Fruit fly (Drosophila melanogaster) whole organism, embryonic: ENCODE results near the gene Sytbeta.

Experiments
- ATbp ChIP-seq: fragments of 200-800 bp; sonication (Bioruptor generic); optimal IDR thresholded peaks from 2 replicates; lab custom pipeline; 2017; ENCODE audit warnings: missing biosample characterization, mild to moderate bottlenecking, missing genetic modification characterization, missing genetic modification reagents
- CG11085 ChIP-seq: fragments of 200-800 bp; sonication (Bioruptor generic); IDR thresholded peaks from 2 replicates; pipeline ENCODE4 v1.3.6; 2022; ENCODE audit warnings: missing biosample characterization, missing genetic modification characterization
- CG11456 ChIP-seq: fragments of 200-800 bp; sonication (Bioruptor generic); IDR thresholded peaks from 3 replicates; pipeline ENCODE4 v1.3.6; 2022; ENCODE audit warnings: missing biosample characterization, missing genetic modification characterization
- CG11696 ChIP-seq: fragments of 200-800 bp; sonication (Bioruptor generic); IDR thresholded peaks from 2 replicates; pipeline ENCODE4 v1.3.6; 2022; ENCODE audit warnings: missing biosample characterization, missing genetic modification characterization
- CG12236 ChIP-seq: fragments of 200-800 bp; sonication (Bioruptor generic); optimal IDR thresholded peaks from 2 replicates; lab custom pipeline; 2016; ENCODE audit warnings: missing biosample characterization, missing genetic modification characterization
- CG13424 ChIP-seq: fragments of 200-800 bp; sonication (Bioruptor generic); optimal IDR thresholded peaks from 2 replicates; lab custom pipeline; 2019; ENCODE audit warnings: missing biosample characterization, mild to moderate bottlenecking, missing genetic modification characterization, moderate library complexity
- CG13624 ChIP-seq: fragments of 200-800 bp; sonication (Bioruptor generic); optimal IDR thresholded peaks from 2 replicates; lab custom pipeline; 2016; ENCODE audit warnings: missing biosample characterization, missing genetic modification characterization
- CG14014 ChIP-seq: fragments of 200-800 bp; sonication (Bioruptor generic); IDR thresholded peaks from 2 replicates; pipeline ENCODE4 v1.3.6; 2022; ENCODE audit warnings: missing biosample characterization, missing genetic modification characterization
- CG1602 ChIP-seq: fragments of 200-800 bp; sonication (Bioruptor generic); optimal IDR thresholded peaks from 3 replicates; lab custom pipeline; 2016; ENCODE audit warnings: missing biosample characterization, missing genetic modification characterization
- CG16813 ChIP-seq: fragments of 200-800 bp; sonication (Bioruptor generic); IDR thresholded peaks from 3 replicates; pipeline ENCODE4 v1.3.6; 2022; ENCODE audit warnings: missing biosample characterization, missing genetic modification characterization; ENCODE audit not compliant: partially characterized antibody
- CG1792 ChIP-seq: fragments of 200-800 bp; sonication (Bioruptor generic); optimal IDR thresholded peaks from 2 replicates; lab custom pipeline; 2016; ENCODE audit warnings: missing biosample characterization, missing genetic modification characterization
- CG32532 ChIP-seq: fragments of 200-800 bp; sonication (Bioruptor generic); IDR thresholded peaks from 2 replicates; pipeline ENCODE4 v1.3.6; 2022; ENCODE audit warnings: missing biosample characterization, missing genetic modification characterization
- CG3726 ChIP-seq: fragments of 200-800 bp; sonication (Bioruptor generic); IDR thresholded peaks from 3 replicates; pipeline ENCODE4, ENCODE4 v1.3.6; 2022; ENCODE audit warnings: missing biosample characterization, missing genetic modification characterization
- CG4707 ChIP-seq: fragments of 200-800 bp; sonication (Bioruptor generic); optimal IDR thresholded peaks from 2 replicates; lab custom pipeline; 2018; ENCODE audit warnings: missing biosample characterization, mild to moderate bottlenecking, missing genetic modification characterization, moderate library complexity
- CG6254 ChIP-seq: fragments of 200-800 bp; sonication (Bioruptor generic); optimal IDR thresholded peaks from 3 replicates; lab custom pipeline; 2017; ENCODE audit warnings: mild to moderate bottlenecking, missing biosample characterization, missing genetic modification reagents, missing genetic modification characterization
- CG7839 ChIP-seq: fragments of 200-800 bp; sonication (Bioruptor generic); optimal IDR thresholded peaks from 3 replicates; lab custom pipeline; 2018; ENCODE audit warnings: missing biosample characterization, mild to moderate bottlenecking, missing genetic modification characterization, moderate library complexity
- CG8089 ChIP-seq: fragments of 200-800 bp; sonication (Bioruptor generic); optimal IDR thresholded peaks from 3 replicates; lab custom pipeline; 2016; ENCODE audit warnings: missing biosample characterization, missing genetic modification characterization
- CG8281 ChIP-seq: fragments of 200-800 bp; sonication (Bioruptor generic); optimal IDR thresholded peaks from 2 replicates; lab custom pipeline; 2018; ENCODE audit warnings: missing biosample characterization, mild to moderate bottlenecking, missing genetic modification characterization, moderate library complexity
- CG9437 ChIP-seq: fragments of 200-800 bp; sonication (Bioruptor generic); optimal IDR thresholded peaks from 2 replicates; lab custom pipeline; 2018; ENCODE audit warnings: missing biosample characterization, mild to moderate bottlenecking, missing genetic modification characterization
- Gug ChIP-seq: fragments of 200-800 bp; sonication (Bioruptor generic); IDR thresholded peaks from 4 replicates; pipeline ENCODE4 v1.3.6; 2022; ENCODE audit warnings: missing biosample characterization, missing genetic modification characterization
- H15 ChIP-seq: fragments of 200-800 bp; sonication (Bioruptor generic); IDR thresholded peaks from 3 replicates; pipeline ENCODE4 v1.3.6; 2022; ENCODE audit warnings: missing biosample characterization, missing genetic modification characterization
- H2.0 ChIP-seq: fragments of 200-800 bp; sonication (Bioruptor generic); IDR thresholded peaks from 2 replicates; pipeline ENCODE4 v1.3.6; 2022; ENCODE audit warnings: missing biosample characterization, missing genetic modification characterization
- HLHmδ ChIP-seq: fragments of 200-800 bp; sonication (Bioruptor generic); optimal IDR thresholded peaks from 2 replicates; lab custom pipeline; 2018; ENCODE audit warnings: missing biosample characterization, mild to moderate bottlenecking, missing genetic modification characterization, moderate library complexity
- Kr ChIP-seq: fragments of 200-800 bp; sonication (Bioruptor generic); optimal IDR thresholded peaks from 2 replicates; lab custom pipeline; 2017; ENCODE audit warnings: missing biosample characterization, mild to moderate bottlenecking, missing genetic modification characterization
- Max ChIP-seq: fragments of 200-800 bp; sonication (Bioruptor generic); optimal IDR thresholded peaks from 2 replicates; lab custom pipeline; 2016; ENCODE audit warnings: missing biosample characterization, mild to moderate bottlenecking, missing genetic modification characterization
- NFAT ChIP-seq: fragments of 200-800 bp; sonication (Bioruptor generic); IDR thresholded peaks from 2 replicates; pipeline ENCODE4 v1.3.6; 2022; ENCODE audit warnings: missing biosample characterization, missing genetic modification characterization
- Nf-YA ChIP-seq: fragments of 200-800 bp; sonication (Bioruptor generic); IDR thresholded peaks from 2 replicates; pipeline ENCODE4 v1.3.6; 2022; ENCODE audit warnings: missing biosample characterization, missing genetic modification characterization
- Nf-YC ChIP-seq: fragments of 200-800 bp; optimal IDR thresholded peaks from 3 replicates; lab custom pipeline; 2019; ENCODE audit warnings: missing biosample characterization, mild to moderate bottlenecking, missing genetic modification characterization, moderate library complexity
- Ptx1 ChIP-seq: fragments of 200-800 bp; sonication (Bioruptor generic); IDR thresholded peaks from 2 replicates; pipeline ENCODE4 v1.3.6; 2022; ENCODE audit warnings: missing biosample characterization, missing genetic modification characterization
- amos ChIP-seq: fragments of 200-800 bp; sonication (Bioruptor generic); IDR thresholded peaks from 2 replicates; pipeline ENCODE4 v1.3.6; 2022; ENCODE audit warnings: missing biosample characterization, missing genetic modification characterization; ENCODE audit not compliant: partially characterized antibody
- aop ChIP-seq: fragments of 200-800 bp; sonication (Bioruptor generic); IDR thresholded peaks from 2 replicates; pipeline ENCODE4 v1.3.6; 2022; ENCODE audit warnings: missing biosample characterization, missing genetic modification characterization
- bbx ChIP-seq: fragments of 200-800 bp; sonication (Bioruptor generic); IDR thresholded peaks from 2 replicates; pipeline ENCODE4 v1.3.6; 2022; ENCODE audit warnings: missing biosample characterization, missing genetic modification characterization; ENCODE audit not compliant: partially characterized antibody
- bigmax ChIP-seq: fragments of 200-800 bp; sonication (Bioruptor generic); optimal IDR thresholded peaks from 2 replicates; lab custom pipeline; 2018; ENCODE audit warnings: missing biosample characterization, mild to moderate bottlenecking, missing genetic modification characterization
- btn ChIP-seq: fragments of 200-800 bp; sonication (Bioruptor generic); optimal IDR thresholded peaks from 2 replicates; lab custom pipeline; 2016; ENCODE audit warnings: missing biosample characterization, missing genetic modification characterization
- dm ChIP-seq: fragments of 200-800 bp; sonication (Bioruptor generic); optimal IDR thresholded peaks from 3 replicates; lab custom pipeline; 2016; ENCODE audit warnings: missing biosample characterization, missing genetic modification characterization
- dysf ChIP-seq: fragments of 200-800 bp; sonication (Bioruptor generic); IDR thresholded peaks from 3 replicates; pipeline ENCODE4 v1.3.6; 2022; ENCODE audit warnings: missing biosample characterization, missing genetic modification characterization
- hkb ChIP-seq, 2 experiments: fragments of 200-800 bp in 1 of 2; fragments of >200 bp in 1 of 2; sonication (Bioruptor generic) in 1 of 2; IDR thresholded peaks in 1 of 2; optimal IDR thresholded peaks in 1 of 2; 2 replicates each; pipeline versions ENCODE4 v1.3.6 to Lab custom; 2017 to 2022; ENCODE audit warnings: missing biosample characterization in 1 of 2, missing genetic modification characterization in 1 of 2
- hth ChIP-seq: fragments of >200 bp; optimal IDR thresholded peaks from 2 replicates; lab custom pipeline; 2017; ENCODE audit warnings: inconsistent platforms
- jing ChIP-seq: fragments of 200-800 bp; sonication (Bioruptor generic); optimal IDR thresholded peaks from 2 replicates; lab custom pipeline; 2018; ENCODE audit warnings: missing biosample characterization, mild to moderate bottlenecking, missing genetic modification characterization
- lab ChIP-seq: fragments of 200-800 bp; sonication (Bioruptor generic); optimal IDR thresholded peaks from 3 replicates; lab custom pipeline; 2017; ENCODE audit warnings: missing biosample characterization, missing genetic modification characterization, mild to moderate bottlenecking, moderate library complexity, missing genetic modification reagents
- lov ChIP-seq, 2 experiments: fragments of 200-800 bp in 1 of 2; fragments of >200 bp in 1 of 2; sonication (Bioruptor generic) in 1 of 2; IDR thresholded peaks in 1 of 2; optimal IDR thresholded peaks in 1 of 2; 2 replicates in 1 of 2; 3 replicates in 1 of 2; pipeline versions ENCODE4 v1.3.6 to Lab custom; 2017 to 2022; ENCODE audit warnings: missing biosample characterization in 1 of 2, missing genetic modification characterization in 1 of 2
- luna ChIP-seq: fragments of 200-800 bp; sonication (Bioruptor generic); optimal IDR thresholded peaks from 2 replicates; lab custom pipeline; 2016; ENCODE audit warnings: missing biosample characterization, missing genetic modification characterization
- org-1 ChIP-seq: fragments of 200-800 bp; sonication (Bioruptor generic); optimal IDR thresholded peaks from 2 replicates; lab custom pipeline; 2017; ENCODE audit warnings: missing biosample characterization, missing genetic modification characterization
- pfk ChIP-seq: fragments of 200-800 bp; sonication (Bioruptor generic); optimal IDR thresholded peaks from 2 replicates; lab custom pipeline; 2018; ENCODE audit warnings: missing biosample characterization, mild to moderate bottlenecking, missing genetic modification characterization, moderate library complexity
- sima ChIP-seq: fragments of 200-800 bp; sonication (Bioruptor generic); optimal IDR thresholded peaks from 2 replicates; lab custom pipeline; 2016; ENCODE audit warnings: missing biosample characterization, missing genetic modification characterization
- sug ChIP-seq: fragments of 200-800 bp; optimal IDR thresholded peaks from 2 replicates; lab custom pipeline; 2019; ENCODE audit warnings: missing biosample characterization, mild to moderate bottlenecking, missing genetic modification characterization, moderate library complexity
- tin ChIP-seq: fragments of 200-800 bp; sonication (Bioruptor generic); optimal IDR thresholded peaks from 3 replicates; lab custom pipeline; 2016; ENCODE audit warnings: missing biosample characterization, missing genetic modification characterization
- zfh2 ChIP-seq: fragments of 200-800 bp; sonication (Bioruptor generic); optimal IDR thresholded peaks from 2 replicates; lab custom pipeline; 2016; ENCODE audit warnings: missing biosample characterization, missing genetic modification characterization

Gene Sytbeta

dm6 chr3L:15098659-15099512, 34.1 kb upstream of the Sytbeta start (continued):
- no peak for TF ChIP-seq zfh2 (GFP tag; lab: Kevin White, UChicago)
- no peak for TF ChIP-seq luna (GFP tag; lab: Kevin White, UChicago)
- no peak for TF ChIP-seq Kr (GFP tag; lab: Kevin White, UChicago)
- TF ChIP-seq CG7839 (tag; lab: Kevin White, UChicago): peak; percentile 87
- peak; percentile 84 for TF ChIP-seq Nf-YA (GFP tag; lab: Robert Waterston, UW)
- peak; percentile 19 for TF ChIP-seq CG1792
- TF ChIP-seq CG3726 (GFP tag; lab: Robert Waterston, UW): peak; percentile 71; the same call in 1 of the 3 replicates
- peak; percentile 92 for TF ChIP-seq Ptx1
- TF ChIP-seq CG8281 (tag; lab: Kevin White, UChicago): peak; percentile 34
- TF ChIP-seq sug (tag; lab: Kevin White, UChicago): peak; percentile 48
- no peak for TF ChIP-seq CG13624 (GFP tag; lab: Kevin White, UChicago)
- no peak for TF ChIP-seq hth (lab: Kevin White, UChicago)
- peak; percentile 82 for TF ChIP-seq dysf (GFP tag; lab: Robert Waterston, UW)
- TF ChIP-seq H2.0 (GFP tag; lab: Robert Waterston, UW): peak; percentile 63
- TF ChIP-seq CG1602 (GFP tag; lab: Kevin White, UChicago): peak; percentile 53
- TF ChIP-seq CG13424 (tag; lab: Kevin White, UChicago): peak; percentile 87
- no peak for TF ChIP-seq aop (GFP tag; lab: Robert Waterston, UW)
- TF ChIP-seq CG8089: no peak
- no peak for TF ChIP-seq HLHmδ (GFP tag; lab: Kevin White, UChicago)
- TF ChIP-seq amos (GFP tag; lab: Robert Waterston, UW): no peak
- TF ChIP-seq lab: peak; percentile 90
- peak; percentile 70; the same call in 1 of the 2 replicates for TF ChIP-seq NFAT
- TF ChIP-seq sima (GFP tag; lab: Kevin White, UChicago): no peak
- peak; percentile 76 for TF ChIP-seq CG11696 (GFP tag; lab: Robert Waterston, UW)
- peak; percentile 89 for TF ChIP-seq CG32532 (GFP tag; lab: Robert Waterston, UW)
- TF ChIP-seq btn: no peak
- TF ChIP-seq jing: no peak
- TF ChIP-seq bigmax (GFP tag; lab: Kevin White, UChicago): no peak
- peak; percentile 66; the same call in 2 of the 3 replicates for TF ChIP-seq H15 (GFP tag; lab: Robert Waterston, UW)
- TF ChIP-seq CG4707 (GFP tag; lab: Kevin White, UChicago): peak; percentile 34
- no peak for TF ChIP-seq CG16813 (GFP tag; lab: Robert Waterston, UW)
- peak; percentile 80 for TF ChIP-seq Nf-YC (tag; lab: Kevin White, UChicago)
- TF ChIP-seq dm (GFP tag; lab: Kevin White, UChicago): no peak
- TF ChIP-seq tin (GFP tag; lab: Kevin White, UChicago): peak; percentile 68
- TF ChIP-seq bbx (GFP tag; lab: Robert Waterston, UW): no peak
- TF ChIP-seq CG6254 (GFP tag; lab: Kevin White, UChicago): peak; percentile 88
- TF ChIP-seq CG9437 (GFP tag; lab: Kevin White, UChicago): peak; percentile 78
- peak; percentile 83 for TF ChIP-seq org-1 (GFP tag; lab: Kevin White, UChicago)
- peak; percentile 80 for TF ChIP-seq Max (GFP tag; lab: Kevin White, UChicago)
- peak; percentile 15; the same call in 1 of the 4 replicates for TF ChIP-seq Gug (GFP tag; lab: Robert Waterston, UW)
- no peak for TF ChIP-seq CG12236 (GFP tag; lab: Kevin White, UChicago)
- TF ChIP-seq CG11456 (GFP tag; lab: Robert Waterston, UW): peak; percentile 65
- peak; percentile 70; the same call in 1 of the 2 replicates for TF ChIP-seq CG14014 (GFP tag; lab: Robert Waterston, UW)
- no peak for TF ChIP-seq lov (optimal IDR thresholded peaks at IDR 0.05; lab: Kevin White, UChicago)
- TF ChIP-seq lov (GFP tag; IDR thresholded peaks at IDR 0.05; lab: Robert Waterston, UW): peak; percentile 69; the same call in 2 of the 3 replicates
- TF ChIP-seq ATbp (GFP tag; lab: Kevin White, UChicago): peak; percentile 95
- peak; percentile 40 for TF ChIP-seq pfk
- TF ChIP-seq hkb (optimal IDR thresholded peaks at IDR 0.05; lab: Kevin White, UChicago): no peak
- TF ChIP-seq hkb (GFP tag; IDR thresholded peaks at IDR 0.05; lab: Robert Waterston, UW): peak; percentile 93
- peak; percentile 75 for TF ChIP-seq CG11085 (GFP tag; lab: Robert Waterston, UW)
